Fruit fly (Drosophila melanogaster) whole organism, adult: ENCODE results near the gene Svil.

Source experiments
- CG5204 ChIP-seq: fragments of 200-800 bp; sonication (Bioruptor generic); optimal IDR thresholded peaks from 2 replicates; lab custom pipeline; 2016; ENCODE audit warnings: missing biosample characterization, missing genetic modification characterization
- cnc ChIP-seq, 2 experiments: fragments of >200 bp; optimal IDR thresholded peaks; 2 replicates each; lab custom pipeline; 2017
- toe ChIP-seq: fragments of 200-800 bp; sonication (Bioruptor generic); optimal IDR thresholded peaks from 2 replicates; lab custom pipeline; 2016; ENCODE audit warnings: missing biosample characterization, missing genetic modification characterization

DNA sequence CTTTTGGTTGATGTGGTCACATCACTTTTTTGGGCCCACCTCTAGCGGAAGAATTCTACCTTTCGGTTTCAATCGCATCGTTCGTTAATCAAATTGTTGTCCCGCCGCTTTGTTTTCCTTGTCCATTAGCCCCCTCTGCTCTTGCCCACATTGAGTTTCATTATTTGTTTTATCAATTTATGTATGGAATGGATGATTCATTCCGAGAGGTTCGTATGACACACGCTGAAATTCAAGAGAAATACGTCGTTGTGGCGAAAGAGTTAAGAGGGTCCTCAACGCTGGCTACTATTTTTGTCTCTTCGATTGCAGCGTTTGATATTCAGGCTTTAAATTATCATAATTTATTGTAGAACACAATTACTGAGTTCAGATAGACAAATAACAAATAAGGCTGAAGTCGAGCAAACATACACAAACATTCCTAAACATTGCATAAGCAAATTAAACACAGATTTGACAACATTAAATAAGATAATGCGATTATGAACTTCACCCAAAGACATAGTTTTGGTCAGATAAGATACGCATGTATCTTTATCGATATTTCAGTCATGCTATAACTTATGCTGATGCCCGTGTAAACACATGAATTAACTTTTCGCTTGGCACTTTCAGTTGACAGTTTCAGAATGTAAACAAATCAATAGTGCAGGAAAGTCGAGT is 116.2 kb downstream of the Svil start:
- TF ChIP-seq CG5204 (GFP tag; lab: Kevin White, UChicago) = no peak
- TF ChIP-seq toe (GFP tag; lab: Kevin White, UChicago) = no peak
- no peak for TF ChIP-seq cnc (optimal IDR thresholded peaks at IDR 0.05; lab: Kevin White, UChicago)
